Worm (Caenorhabditis elegans): ENCODE results near the gene tric-1B.1.

- TF ChIP-seq ama-1 (optimal IDR thresholded peaks at IDR 0.05) (no peak), tbx-37 (GFP tag; conservative IDR thresholded peaks at IDR 0.05) (no peak), ceh-13 (GFP tag; optimal IDR thresholded peaks at IDR 0.05) (no peak), B0310.2 (tag; optimal IDR thresholded peaks at IDR 0.05) (no peak), tra-4 (tag; optimal IDR thresholded peaks at IDR 0.05) (no peak), hmg-4 (GFP tag; optimal IDR thresholded peaks at IDR 0.05) (no peak), sea-1 (GFP tag; conservative IDR thresholded peaks at IDR 0.05) (no peak), flt-1 (GFP tag; IDR thresholded peaks at IDR 0.05) (no peak), pes-1 (GFP tag; IDR thresholded peaks at IDR 0.05) (no peak), hnd-1 (tag; optimal IDR thresholded peaks at IDR 0.05) (no peak), F13C5.2 (tag; optimal IDR thresholded peaks at IDR 0.05) (no peak), ets-7 (tag; optimal IDR thresholded peaks at IDR 0.05) (no peak), scrt-1 (GFP tag; IDR thresholded peaks at IDR 0.05) (peak; percentile 34; the same call in 1 of the 2 replicates), ceh-36 (tag; optimal IDR thresholded peaks at IDR 0.05) (no peak)
These were observed 23.5 kb downstream of the tric-1B.1 start, which contains the start of gene Y57A10A.24 for ce11 chrII:12242551-12242950.

Data from whole organism, early embryonic.